Worm (Caenorhabditis elegans) whole organism, late embryonic: ENCODE results near the gene apm-3.
A peak's percentile ranks its signal among the peaks of the same experiment; 100 is the strongest.

Experiments used
- C38D4.7 ChIP-seq: fragments of 200-800 bp; sonication (Bioruptor generic); optimal IDR thresholded peaks from 2 replicates; lab custom pipeline; 2018; ENCODE audit warnings: mild to moderate bottlenecking, missing genetic modification characterization, moderate library complexity, missing compliant biosample characterization
- F13H6.1 ChIP-seq: sonication (generic microtip); optimal IDR thresholded peaks from 2 replicates; lab custom pipeline; 2016; ENCODE audit warnings: missing genetic modification characterization, missing compliant biosample characterization
- K02D7.2 ChIP-seq: sonication (generic microtip); optimal IDR thresholded peaks from 2 replicates; lab custom pipeline; 2017; ENCODE audit warnings: mild to moderate bottlenecking, missing genetic modification characterization, missing compliant biosample characterization
- ama-1 ChIP-seq: fragments of 150-350 bp; optimal IDR thresholded peaks from 2 replicates; lab custom pipeline; 2014
- ceh-14 ChIP-seq: sonication (generic microtip); optimal IDR thresholded peaks from 2 replicates; lab custom pipeline; 2016; ENCODE audit warnings: missing genotype, missing genetic modification characterization, missing compliant biosample characterization
- ceh-18 ChIP-seq: sonication (generic microtip); optimal IDR thresholded peaks from 2 replicates; lab custom pipeline; 2016; ENCODE audit warnings: missing genetic modification characterization, missing compliant biosample characterization
- ceh-22 ChIP-seq: sonication (generic microtip); optimal IDR thresholded peaks from 2 replicates; lab custom pipeline; 2017; ENCODE audit warnings: missing biosample characterization, missing genetic modification characterization
- ceh-24 ChIP-seq: sonication (generic microtip); optimal IDR thresholded peaks from 2 replicates; lab custom pipeline; 2016; ENCODE audit warnings: mild to moderate bottlenecking, missing genetic modification characterization, missing compliant biosample characterization
- ceh-31 ChIP-seq: sonication (generic microtip); optimal IDR thresholded peaks from 2 replicates; lab custom pipeline; 2016; ENCODE audit warnings: missing genetic modification characterization, missing compliant biosample characterization
- ceh-34 ChIP-seq: sonication (generic microtip); optimal IDR thresholded peaks from 2 replicates; lab custom pipeline; 2016; ENCODE audit warnings: mild to moderate bottlenecking, missing genetic modification characterization, missing compliant biosample characterization
- ceh-45 ChIP-seq: fragments of 200-800 bp; sonication (Bioruptor generic); IDR thresholded peaks from 2 replicates; pipeline ENCODE4 v1.3.6; 2022; ENCODE audit warnings: missing genetic modification reagents, missing genetic modification characterization, missing compliant biosample characterization
- ceh-48 ChIP-seq: sonication (generic microtip); optimal IDR thresholded peaks from 2 replicates; lab custom pipeline; 2016; ENCODE audit warnings: missing genetic modification characterization, inconsistent platforms, missing compliant biosample characterization
- ceh-6 ChIP-seq: fragments of 200-800 bp; sonication (Bioruptor generic); optimal IDR thresholded peaks from 2 replicates; lab custom pipeline; 2018; ENCODE audit warnings: mild to moderate bottlenecking, missing genetic modification characterization, missing compliant biosample characterization
- ceh-9 ChIP-seq: sonication (generic microtip); optimal IDR thresholded peaks from 2 replicates; lab custom pipeline; 2016; ENCODE audit warnings: mild to moderate bottlenecking, missing genetic modification characterization, inconsistent platforms, missing compliant biosample characterization
- dmd-4 ChIP-seq: sonication (generic microtip); optimal IDR thresholded peaks from 2 replicates; lab custom pipeline; 2016; ENCODE audit warnings: borderline replicate concordance, missing genetic modification characterization, missing compliant biosample characterization
- dve-1 ChIP-seq: sonication (generic microtip); optimal IDR thresholded peaks from 2 replicates; lab custom pipeline; 2017; ENCODE audit warnings: antibody characterized with exemption, mild to moderate bottlenecking, missing genetic modification characterization, missing compliant biosample characterization
- elt-2 ChIP-seq: sonication (generic microtip); optimal IDR thresholded peaks from 2 replicates; lab custom pipeline; 2016; ENCODE audit warnings: missing genetic modification reagents, missing genetic modification characterization, missing compliant biosample characterization
- elt-4 ChIP-seq: sonication (generic microtip); optimal IDR thresholded peaks from 2 replicates; lab custom pipeline; 2016; ENCODE audit warnings: missing genetic modification characterization, missing compliant biosample characterization
- ets-4 ChIP-seq: sonication (generic microtip); optimal IDR thresholded peaks from 2 replicates; lab custom pipeline; 2016; ENCODE audit warnings: missing genetic modification characterization, missing compliant biosample characterization
- fkh-10 ChIP-seq: fragments of 150-350 bp; optimal IDR thresholded peaks from 2 replicates; lab custom pipeline; 2014; ENCODE audit warnings: missing biosample characterization, missing genetic modification reagents, missing genetic modification characterization
- hlh-13 ChIP-seq: fragments of 200-800 bp; sonication (Bioruptor generic); optimal IDR thresholded peaks from 2 replicates; lab custom pipeline; 2018; ENCODE audit warnings: mild to moderate bottlenecking, missing genetic modification characterization, missing compliant biosample characterization
- hlh-15 ChIP-seq: sonication (generic microtip); optimal IDR thresholded peaks from 2 replicates; lab custom pipeline; 2016; ENCODE audit warnings: missing genetic modification characterization, missing compliant biosample characterization
- hlh-30 ChIP-seq: sonication (generic microtip); optimal IDR thresholded peaks from 2 replicates; lab custom pipeline; 2017; ENCODE audit warnings: antibody characterized with exemption, missing genetic modification characterization, missing compliant biosample characterization; ENCODE audit not compliant: insufficient read depth
- hlh-6 ChIP-seq: sonication (generic microtip); optimal IDR thresholded peaks from 2 replicates; lab custom pipeline; 2016; ENCODE audit warnings: missing genotype, missing genetic modification characterization, missing compliant biosample characterization
- hlh-8 ChIP-seq: sonication (generic microtip); optimal IDR thresholded peaks from 2 replicates; lab custom pipeline; 2016; ENCODE audit warnings: missing genotype, missing genetic modification characterization, missing compliant biosample characterization
- lim-6 ChIP-seq: sonication (generic microtip); optimal IDR thresholded peaks from 2 replicates; lab custom pipeline; 2016; ENCODE audit warnings: missing genetic modification characterization, missing compliant biosample characterization
- lin-11 ChIP-seq: fragments of 200-800 bp; sonication (Bioruptor generic); optimal IDR thresholded peaks from 2 replicates; lab custom pipeline; 2018; ENCODE audit warnings: mild to moderate bottlenecking, missing genetic modification characterization, missing compliant biosample characterization
- madf-2 ChIP-seq: sonication (generic microtip); optimal IDR thresholded peaks from 2 replicates; lab custom pipeline; 2017; ENCODE audit warnings: missing genetic modification characterization, missing compliant biosample characterization
- mec-3 ChIP-seq: sonication (generic microtip); optimal IDR thresholded peaks from 2 replicates; lab custom pipeline; 2016; ENCODE audit warnings: borderline replicate concordance, missing genetic modification characterization, missing compliant biosample characterization
- nfya-1 ChIP-seq: sonication (generic microtip); optimal IDR thresholded peaks from 2 replicates; lab custom pipeline; 2017; ENCODE audit warnings: missing genetic modification characterization, mild to moderate bottlenecking, missing compliant biosample characterization, antibody characterized with exemption, moderate library complexity
- nhr-232 ChIP-seq: sonication (generic microtip); optimal IDR thresholded peaks from 2 replicates; lab custom pipeline; 2016; ENCODE audit warnings: missing genetic modification characterization, missing compliant biosample characterization
- odd-2 ChIP-seq: sonication (generic microtip); optimal IDR thresholded peaks from 2 replicates; lab custom pipeline; 2017; ENCODE audit warnings: antibody characterized with exemption, mild to moderate bottlenecking, missing genetic modification characterization, missing compliant biosample characterization
- pag-3 ChIP-seq: sonication (generic microtip); optimal IDR thresholded peaks from 2 replicates; lab custom pipeline; 2016; ENCODE audit warnings: missing compliant biosample characterization, missing genetic modification characterization, borderline replicate concordance
- pat-9 ChIP-seq: fragments of 200-800 bp; sonication (Bioruptor generic); optimal IDR thresholded peaks from 2 replicates; lab custom pipeline; 2018; ENCODE audit warnings: mild to moderate bottlenecking, missing genetic modification characterization, moderate library complexity, missing compliant biosample characterization
- pax-1 ChIP-seq: fragments of 150-350 bp; optimal IDR thresholded peaks from 2 replicates; lab custom pipeline; 2014; ENCODE audit warnings: missing biosample characterization, missing genetic modification characterization
- pha-2 ChIP-seq: sonication (generic microtip); optimal IDR thresholded peaks from 2 replicates; lab custom pipeline; 2017; ENCODE audit warnings: mild to moderate bottlenecking, missing genetic modification characterization, missing compliant biosample characterization
- pha-4 ChIP-seq: fragments of 150-350 bp; optimal IDR thresholded peaks from 2 replicates; lab custom pipeline; 2018; ENCODE audit warnings: missing biosample characterization, missing genetic modification reagents, missing genetic modification characterization
- pqm-1 ChIP-seq: sonication (generic microtip); optimal IDR thresholded peaks from 2 replicates; lab custom pipeline; 2016; ENCODE audit warnings: missing genetic modification characterization, missing compliant biosample characterization
- ref-2 ChIP-seq: sonication (generic microtip); optimal IDR thresholded peaks from 2 replicates; lab custom pipeline; 2016; ENCODE audit warnings: missing genetic modification characterization, missing compliant biosample characterization
- rnt-1 ChIP-seq: sonication (generic microtip); optimal IDR thresholded peaks from 2 replicates; lab custom pipeline; 2016; ENCODE audit warnings: missing genetic modification characterization, missing compliant biosample characterization
- sox-2 ChIP-seq: fragments of 200-800 bp; sonication (Bioruptor generic); IDR thresholded peaks from 2 replicates; pipeline ENCODE4 v1.3.6; 2022; ENCODE audit warnings: missing genetic modification reagents, missing genetic modification characterization, missing compliant biosample characterization
- sox-4 ChIP-seq: sonication (generic microtip); optimal IDR thresholded peaks from 2 replicates; lab custom pipeline; 2017; ENCODE audit warnings: mild to moderate bottlenecking, missing genetic modification characterization, inconsistent platforms, missing compliant biosample characterization
- syd-9 ChIP-seq: sonication (generic microtip); optimal IDR thresholded peaks from 2 replicates; lab custom pipeline; 2016; ENCODE audit warnings: mild to moderate bottlenecking, missing genetic modification characterization, moderate library complexity, missing compliant biosample characterization
- tbx-7 ChIP-seq: sonication (generic microtip); optimal IDR thresholded peaks from 2 replicates; lab custom pipeline; 2016; ENCODE audit warnings: missing genotype, missing genetic modification characterization, missing compliant biosample characterization
- ttx-3 ChIP-seq: sonication (generic microtip); optimal IDR thresholded peaks from 2 replicates; lab custom pipeline; 2016; ENCODE audit warnings: missing genetic modification reagents, missing genetic modification characterization, missing compliant biosample characterization
- unc-3 ChIP-seq, 2 experiments: fragments of 200-800 bp in 1 of 2; sonication (Bioruptor generic) in 1 of 2; sonication (generic microtip) in 1 of 2; conservative IDR thresholded peaks in 1 of 2; optimal IDR thresholded peaks in 1 of 2; 2 replicates each; pipeline versions ENCODE4 v1.3.6 to Lab custom; 2016 to 2022; ENCODE audit warnings: missing compliant biosample characterization in 2 of 2, missing genetic modification characterization in 2 of 2, missing genetic modification reagents in 1 of 2
- unc-55 ChIP-seq: sonication (generic microtip); optimal IDR thresholded peaks from 2 replicates; lab custom pipeline; 2017; ENCODE audit warnings: missing biosample characterization, missing genetic modification reagents, missing genetic modification characterization
- ztf-16 ChIP-seq: sonication (generic microtip); optimal IDR thresholded peaks from 2 replicates; lab custom pipeline; 2017; ENCODE audit warnings: missing genetic modification characterization, missing compliant biosample characterization

The apm-3 gene

DNA sequence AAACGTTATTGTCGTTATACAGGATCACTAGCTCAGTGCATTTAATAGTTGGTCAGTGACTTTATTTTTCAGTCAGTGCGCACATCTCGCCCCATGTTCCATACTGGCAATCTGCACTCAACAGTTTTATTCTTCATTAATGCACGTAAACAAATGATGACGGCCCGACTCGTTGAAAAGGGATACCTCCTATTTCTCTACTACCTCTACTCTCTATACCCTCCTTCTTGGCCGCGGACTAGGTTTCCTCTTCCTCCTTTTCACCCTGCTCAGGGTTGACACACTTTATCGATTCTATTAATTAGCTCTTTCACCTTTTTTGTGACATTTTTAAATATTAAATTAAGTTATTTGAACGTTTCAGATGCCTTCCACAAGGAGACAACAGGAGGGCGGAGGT lies 39.3 kb upstream of the apm-3 start, which contains the start of gene sel-12 (continued):
- TF ChIP-seq unc-3 (GFP tag; conservative IDR thresholded peaks at IDR 0.05; lab: Robert Waterston, UW) (no peak), unc-3 (tag; optimal IDR thresholded peaks at IDR 0.05; lab: Kevin White, UChicago) (no peak), madf-2 (tag; lab: Kevin White, UChicago) (no peak), hlh-15 (tag; lab: Kevin White, UChicago) (no peak), mec-3 (no peak), elt-4 (tag; lab: Kevin White, UChicago) (no peak), ama-1 (lab: Kevin White, UChicago) (no peak), elt-2 (tag; lab: Kevin White, UChicago) (no peak), lim-6 (tag; lab: Kevin White, UChicago) (no peak), ets-4 (tag; lab: Kevin White, UChicago) (no peak), ceh-34 (tag; lab: Kevin White, UChicago) (peak; percentile 64), hlh-8 (tag; lab: Kevin White, UChicago) (peak; percentile 31), ceh-31 (tag; lab: Kevin White, UChicago) (peak; percentile 66), sox-2 (GFP tag; lab: Robert Waterston, UW) (no peak), tbx-7 (no peak), fkh-10 (GFP tag; lab: Kevin White, UChicago) (no peak), ceh-48 (tag; lab: Kevin White, UChicago) (peak; percentile 34), hlh-13 (GFP tag; lab: Kevin White, UChicago) (no peak), pqm-1 (tag; lab: Kevin White, UChicago) (no peak), hlh-6 (peak; percentile 13), odd-2 (no peak), nfya-1 (tag; lab: Kevin White, UChicago) (no peak), pat-9 (tag; lab: Kevin White, UChicago) (no peak), rnt-1 (no peak), C38D4.7 (GFP tag; lab: Kevin White, UChicago) (no peak), ceh-45 (GFP tag; lab: Robert Waterston, UW) (no peak), ceh-24 (tag; lab: Kevin White, UChicago) (no peak), unc-55 (GFP tag; lab: Kevin White, UChicago) (no peak), sox-4 (tag; lab: Kevin White, UChicago) (no peak), pha-4 (tag; lab: Kevin White, UChicago) (no peak), ref-2 (tag; lab: Kevin White, UChicago) (peak; percentile 16), nhr-232 (tag; lab: Kevin White, UChicago) (no peak), hlh-30 (tag; lab: Kevin White, UChicago) (no peak), F13H6.1 (tag; lab: Kevin White, UChicago) (no peak), ceh-6 (GFP tag; lab: Kevin White, UChicago) (no peak), ceh-22 (tag; lab: Kevin White, UChicago) (no peak), pag-3 (tag; lab: Kevin White, UChicago) (no peak), pax-1 (no peak), ceh-9 (tag; lab: Kevin White, UChicago) (no peak), ztf-16 (no peak), pha-2 (no peak), dve-1 (tag; lab: Kevin White, UChicago) (no peak), dmd-4 (tag; lab: Kevin White, UChicago) (no peak), ceh-18 (tag; lab: Kevin White, UChicago) (no peak), ttx-3 (tag; lab: Kevin White, UChicago) (no peak), ceh-14 (tag; lab: Kevin White, UChicago) (no peak), syd-9 (tag; lab: Kevin White, UChicago) (no peak), K02D7.2 (tag; lab: Kevin White, UChicago) (no peak), lin-11 (tag; lab: Kevin White, UChicago) (no peak)
